Worm (Caenorhabditis elegans) whole organism, L3 larva: ENCODE data around the gene sur-5.

Experiments
- aly-2 ChIP-seq: fragments of 150-350 bp; optimal IDR thresholded peaks from 2 replicates; lab custom pipeline; 2014; ENCODE audit warnings: missing biosample characterization, missing genetic modification characterization
- ceh-28 ChIP-seq: fragments of 150-350 bp; optimal IDR thresholded peaks from 2 replicates; lab custom pipeline; 2014; ENCODE audit warnings: missing biosample characterization, missing genetic modification reagents, missing genetic modification characterization
- ceh-82 ChIP-seq: fragments of 150-350 bp; optimal IDR thresholded peaks from 2 replicates; lab custom pipeline; 2014; ENCODE audit warnings: missing biosample characterization, missing genetic modification characterization
- egl-27 ChIP-seq: sonication (generic microtip); optimal IDR thresholded peaks from 4 replicates; lab custom pipeline; 2017; ENCODE audit warnings: missing biosample characterization, missing genetic modification reagents, missing genetic modification characterization
- nhr-12 ChIP-seq: fragments of 150-350 bp; optimal IDR thresholded peaks from 2 replicates; lab custom pipeline; 2014; ENCODE audit warnings: missing biosample characterization, missing genetic modification characterization
- nhr-25 ChIP-seq: sonication (generic microtip); optimal IDR thresholded peaks from 2 replicates; lab custom pipeline; 2017; ENCODE audit warnings: missing biosample characterization, missing genetic modification characterization
- nhr-28 ChIP-seq: fragments of 150-350 bp; optimal IDR thresholded peaks from 2 replicates; lab custom pipeline; 2014; ENCODE audit warnings: missing biosample characterization, missing genetic modification characterization
- nhr-76 ChIP-seq: fragments of 150-350 bp; sonication (generic microtip); optimal IDR thresholded peaks from 5 replicates; lab custom pipeline; 2014; ENCODE audit warnings: missing biosample characterization, missing genetic modification characterization
- pha-4 ChIP-seq: fragments of 150-350 bp; optimal IDR thresholded peaks from 2 replicates; lab custom pipeline; 2014; ENCODE audit warnings: missing biosample characterization, missing genetic modification reagents, missing genetic modification characterization
- snpc-4 ChIP-seq: fragments of 150-350 bp; optimal IDR thresholded peaks from 2 replicates; lab custom pipeline; 2014; ENCODE audit warnings: missing biosample characterization, missing genetic modification characterization
- unc-62 ChIP-seq: fragments of 150-350 bp; sonication (generic microtip); optimal IDR thresholded peaks from 4 replicates; lab custom pipeline; 2014; ENCODE audit warnings: missing biosample characterization, missing genetic modification reagents, missing genetic modification characterization
- ztf-4 ChIP-seq: fragments of 150-350 bp; optimal IDR thresholded peaks from 2 replicates; lab custom pipeline; 2014; ENCODE audit warnings: missing biosample characterization, missing genetic modification characterization

DNA sequence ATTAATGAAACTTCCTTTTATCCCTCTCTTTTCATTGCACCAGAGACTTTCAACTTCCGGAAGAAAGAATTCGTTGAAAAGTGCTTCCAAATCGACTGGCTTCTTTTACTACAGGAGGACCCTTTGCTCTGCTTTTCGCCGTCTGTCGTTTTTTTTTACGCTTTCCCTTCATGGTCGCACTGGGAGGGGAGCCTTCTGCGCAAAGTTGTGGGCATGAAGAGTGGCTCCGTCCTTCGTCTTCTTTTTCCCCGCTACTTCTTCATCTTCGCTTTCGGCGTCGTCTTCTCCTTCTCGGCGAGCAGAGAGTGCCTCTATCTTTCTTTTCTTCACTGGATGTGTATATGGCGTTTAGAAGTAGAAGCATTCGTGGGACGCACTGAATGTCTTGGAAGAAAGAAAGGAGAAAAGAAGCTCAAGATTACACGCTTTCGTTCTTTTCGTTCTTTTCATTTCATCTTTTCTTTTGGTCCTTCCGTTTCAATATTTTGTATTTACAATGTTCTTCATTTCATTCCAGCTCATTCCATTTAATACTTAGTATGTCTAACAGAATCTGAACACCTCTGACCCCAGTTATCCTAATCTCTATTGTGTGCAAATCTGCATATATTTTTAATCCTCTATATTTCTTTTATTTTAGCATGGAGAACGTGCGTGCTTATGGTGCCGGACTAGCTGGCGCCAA lies 21.7 kb upstream of the sur-5 start, which contains the start of gene sng-1:
- no peak for TF ChIP-seq snpc-4 (tag; lab: Kevin White, UChicago)
- TF ChIP-seq ceh-82 (tag; lab: Kevin White, UChicago): no peak
- TF ChIP-seq aly-2: no peak
- TF ChIP-seq unc-62: no peak
- TF ChIP-seq nhr-28 (tag; lab: Kevin White, UChicago): no peak
- no peak for TF ChIP-seq nhr-76 (tag; lab: Kevin White, UChicago)
- TF ChIP-seq nhr-12 (tag; lab: Kevin White, UChicago): no peak
- TF ChIP-seq ceh-28 (tag; lab: Kevin White, UChicago): no peak
- no peak for TF ChIP-seq pha-4
- TF ChIP-seq egl-27 (tag; lab: Kevin White, UChicago): no peak
- no peak for TF ChIP-seq nhr-25 (tag; lab: Kevin White, UChicago)
- no peak for TF ChIP-seq ztf-4 (tag; lab: Kevin White, UChicago)
